Worm (Caenorhabditis elegans) whole organism, L4 larva: Measurements from ENCODE around the gene smc-3.

ENCODE experiments used
- F26F4.8 ChIP-seq: fragments of 200-800 bp; sonication (Bioruptor generic); conservative IDR thresholded peaks from 2 replicates; pipeline ENCODE4 v1.3.6; 2022; ENCODE audit warnings: missing genetic modification characterization, missing compliant biosample characterization
- F37D6.2 ChIP-seq: sonication (generic microtip); optimal IDR thresholded peaks from 2 replicates; lab custom pipeline; 2016; ENCODE audit warnings: mild to moderate bottlenecking, missing genetic modification characterization, missing compliant biosample characterization
- F44E2.7 ChIP-seq: fragments of 200-800 bp; sonication (Bioruptor generic); IDR thresholded peaks from 2 replicates; pipeline ENCODE4 v2.1.2; 2022; ENCODE audit warnings: missing genetic modification characterization, missing compliant biosample characterization
- F49E8.2 ChIP-seq: sonication (generic microtip); optimal IDR thresholded peaks from 2 replicates; lab custom pipeline; 2016; ENCODE audit warnings: missing compliant biosample characterization, mild to moderate bottlenecking, missing genetic modification characterization, borderline replicate concordance
- R02D3.7 ChIP-seq: fragments of 150-350 bp; sonication (generic microtip); optimal IDR thresholded peaks from 3 replicates; lab custom pipeline; 2014; ENCODE audit warnings: missing biosample characterization, missing genetic modification characterization
- T20F7.1 ChIP-seq: fragments of 200-800 bp; sonication (Bioruptor generic); optimal IDR thresholded peaks from 2 replicates; lab custom pipeline; 2018; ENCODE audit warnings: mild to moderate bottlenecking, missing genetic modification characterization, missing compliant biosample characterization
- Y48G9A.11 ChIP-seq: fragments of 200-800 bp; sonication (Bioruptor generic); IDR thresholded peaks from 2 replicates; pipeline ENCODE4 v1.3.6; 2022; ENCODE audit warnings: missing genetic modification reagents, missing genetic modification characterization, missing compliant biosample characterization
- Y5F2A.4 ChIP-seq: fragments of 200-800 bp; sonication (Bioruptor generic); optimal IDR thresholded peaks from 2 replicates; lab custom pipeline; 2018; ENCODE audit warnings: mild to moderate bottlenecking, missing genetic modification characterization, missing compliant biosample characterization
- arid-1 ChIP-seq: fragments of 200-800 bp; sonication (Bioruptor generic); conservative IDR thresholded peaks from 2 replicates; pipeline ENCODE4 v1.3.6; 2022; ENCODE audit warnings: missing genetic modification reagents, missing genetic modification characterization, missing compliant biosample characterization
- ceh-28 ChIP-seq: fragments of 150-350 bp; optimal IDR thresholded peaks from 2 replicates; lab custom pipeline; 2014; ENCODE audit warnings: missing biosample characterization, missing genetic modification reagents, missing genetic modification characterization
- ceh-32 ChIP-seq: sonication (generic microtip); optimal IDR thresholded peaks from 2 replicates; lab custom pipeline; 2016; ENCODE audit warnings: mild to moderate bottlenecking, missing genetic modification characterization, missing compliant biosample characterization; ENCODE audit not compliant: poor library complexity
- ceh-44 ChIP-seq: fragments of 200-800 bp; sonication (Bioruptor generic); IDR thresholded peaks from 2 replicates; pipeline ENCODE4 v1.3.6; 2022; ENCODE audit warnings: missing genetic modification reagents, missing genetic modification characterization, missing compliant biosample characterization
- ceh-62 ChIP-seq: sonication (generic microtip); optimal IDR thresholded peaks from 2 replicates; lab custom pipeline; 2017; ENCODE audit warnings: missing biosample characterization, missing genetic modification characterization
- ctbp-1 ChIP-seq: fragments of 200-800 bp; sonication (Bioruptor generic); IDR thresholded peaks from 2 replicates; pipeline ENCODE4 v1.3.6; 2022; ENCODE audit warnings: missing genetic modification reagents, missing genetic modification characterization, missing compliant biosample characterization
- daf-19 ChIP-seq: fragments of 200-800 bp; sonication (Bioruptor generic); conservative IDR thresholded peaks from 2 replicates; pipeline ENCODE4 v1.3.6; 2022; ENCODE audit warnings: missing genetic modification characterization, missing compliant biosample characterization
- fkh-10 ChIP-seq: fragments of 150-350 bp; optimal IDR thresholded peaks from 2 replicates; lab custom pipeline; 2014; ENCODE audit warnings: missing biosample characterization, missing genetic modification reagents, missing genetic modification characterization
- hif-1 ChIP-seq, 2 experiments: sonication (generic microtip); optimal IDR thresholded peaks; 2 replicates each; lab custom pipeline; 2016 to 2017; ENCODE audit warnings: missing compliant biosample characterization in 2 of 2, missing genetic modification characterization in 2 of 2, missing genetic modification reagents in 2 of 2, missing genotype in 2 of 2, mild to moderate bottlenecking in 1 of 2
- hlh-11 ChIP-seq: fragments of 200-800 bp; sonication (Bioruptor generic); optimal IDR thresholded peaks from 2 replicates; lab custom pipeline; 2018; ENCODE audit warnings: mild to moderate bottlenecking, missing genetic modification characterization, missing compliant biosample characterization
- hlh-30 ChIP-seq: sonication (generic microtip); optimal IDR thresholded peaks from 2 replicates; lab custom pipeline; 2017; ENCODE audit warnings: antibody characterized with exemption, mild to moderate bottlenecking, missing genetic modification characterization, missing compliant biosample characterization; ENCODE audit not compliant: insufficient read depth
- hmg-1.1 ChIP-seq: fragments of 200-800 bp; sonication (Bioruptor generic); IDR thresholded peaks from 2 replicates; pipeline ENCODE4 v1.3.6; 2022; ENCODE audit warnings: missing genetic modification reagents, missing genetic modification characterization, missing compliant biosample characterization
- lim-7 ChIP-seq: fragments of 200-800 bp; sonication (Bioruptor generic); IDR thresholded peaks from 2 replicates; pipeline ENCODE4 v1.3.6; 2022; ENCODE audit warnings: missing genetic modification characterization, missing compliant biosample characterization
- lin-13 ChIP-seq: fragments of 150-350 bp; optimal IDR thresholded peaks from 2 replicates; lab custom pipeline; 2014; ENCODE audit warnings: missing biosample characterization, missing genetic modification reagents, missing genetic modification characterization
- lin-15B ChIP-seq: fragments of 150-350 bp; sonication (generic microtip); optimal IDR thresholded peaks from 3 replicates; lab custom pipeline; 2014; ENCODE audit warnings: missing biosample characterization, missing genetic modification characterization
- lin-29 ChIP-seq: fragments of 200-800 bp; sonication (Bioruptor generic); IDR thresholded peaks from 2 replicates; pipeline ENCODE4 v1.3.6; 2022; ENCODE audit warnings: missing genetic modification reagents, missing genetic modification characterization, missing compliant biosample characterization
- lsy-2 ChIP-seq, 2 experiments: fragments of 150-350 bp in 1 of 2; sonication (generic microtip) in 1 of 2; optimal IDR thresholded peaks; 2 replicates each; lab custom pipeline; 2014 to 2017; ENCODE audit warnings: missing biosample characterization in 2 of 2, missing genetic modification characterization in 2 of 2
- madf-5 ChIP-seq, 2 experiments: fragments of 200-800 bp; sonication (Bioruptor generic); IDR thresholded peaks; 2 replicates each; pipeline ENCODE4 v1.3.6; 2022; ENCODE audit warnings: missing compliant biosample characterization in 2 of 2, missing genetic modification characterization in 2 of 2
- mep-1 ChIP-seq: fragments of 150-350 bp; sonication (generic microtip); optimal IDR thresholded peaks from 3 replicates; lab custom pipeline; 2014; ENCODE audit warnings: missing biosample characterization, missing genetic modification characterization
- mes-2 ChIP-seq: sonication (generic microtip); optimal IDR thresholded peaks from 2 replicates; lab custom pipeline; 2016; ENCODE audit warnings: missing genotype, mild to moderate bottlenecking, missing genetic modification characterization, missing compliant biosample characterization; ENCODE audit not compliant: poor library complexity, severe bottlenecking
- mxl-3 ChIP-seq: fragments of 200-800 bp; sonication (Bioruptor generic); optimal IDR thresholded peaks from 2 replicates; lab custom pipeline; 2018; ENCODE audit warnings: mild to moderate bottlenecking, missing genetic modification characterization, missing compliant biosample characterization
- nhr-102 ChIP-seq: sonication (generic microtip); optimal IDR thresholded peaks from 2 replicates; lab custom pipeline; 2016; ENCODE audit warnings: mild to moderate bottlenecking, missing genetic modification characterization, moderate library complexity, missing compliant biosample characterization
- nhr-42 ChIP-seq: fragments of 200-800 bp; sonication (Bioruptor generic); IDR thresholded peaks from 2 replicates; pipeline ENCODE4 v1.3.6; 2022; ENCODE audit warnings: missing genetic modification characterization, missing compliant biosample characterization
- nhr-6 ChIP-seq: fragments of 150-350 bp; optimal IDR thresholded peaks from 2 replicates; lab custom pipeline; 2014; ENCODE audit warnings: missing biosample characterization, missing genetic modification characterization
- php-3 ChIP-seq: fragments of 200-800 bp; sonication (Bioruptor generic); IDR thresholded peaks from 2 replicates; pipeline ENCODE4 v1.3.6; 2022; ENCODE audit warnings: missing genetic modification reagents, missing genetic modification characterization, missing compliant biosample characterization
- rbr-2 ChIP-seq: sonication (generic microtip); optimal IDR thresholded peaks from 2 replicates; lab custom pipeline; 2016; ENCODE audit warnings: missing genotype, missing genetic modification characterization, missing compliant biosample characterization
- set-16 ChIP-seq: fragments of 200-800 bp; sonication (Bioruptor generic); IDR thresholded peaks from 2 replicates; pipeline ENCODE4 v1.3.6; 2022; ENCODE audit warnings: missing genetic modification reagents, missing genetic modification characterization, missing compliant biosample characterization
- snpc-1.2 ChIP-seq: fragments of 200-800 bp; sonication (Bioruptor generic); IDR thresholded peaks from 2 replicates; pipeline ENCODE4 v1.3.6; 2022; ENCODE audit warnings: missing genetic modification reagents, missing genetic modification characterization, missing compliant biosample characterization
- spr-1 ChIP-seq: sonication (generic microtip); optimal IDR thresholded peaks from 2 replicates; lab custom pipeline; 2016; ENCODE audit warnings: mild to moderate bottlenecking, missing genetic modification characterization, missing compliant biosample characterization
- tra-1 ChIP-seq: fragments of 200-800 bp; sonication (Bioruptor generic); IDR thresholded peaks from 2 replicates; pipeline ENCODE4 v1.3.6; 2022; ENCODE audit warnings: missing genetic modification reagents, missing genetic modification characterization, missing compliant biosample characterization
- unc-130 ChIP-seq: sonication (generic microtip); optimal IDR thresholded peaks from 2 replicates; lab custom pipeline; 2016; ENCODE audit warnings: missing genetic modification reagents, missing genetic modification characterization, missing compliant biosample characterization
- vab-7 ChIP-seq: fragments of 200-800 bp; sonication (Bioruptor generic); IDR thresholded peaks from 2 replicates; pipeline ENCODE4 v1.3.6; 2022; ENCODE audit warnings: missing genetic modification reagents, missing genetic modification characterization, missing compliant biosample characterization
- zag-1 ChIP-seq: fragments of 150-350 bp; optimal IDR thresholded peaks from 2 replicates; lab custom pipeline; 2014; ENCODE audit warnings: missing biosample characterization, missing genetic modification characterization
- ztf-11 ChIP-seq: fragments of 150-350 bp; optimal IDR thresholded peaks from 2 replicates; lab custom pipeline; 2014; ENCODE audit warnings: missing biosample characterization, missing genetic modification characterization
- ztf-7 ChIP-seq: fragments of 150-350 bp; optimal IDR thresholded peaks from 2 replicates; lab custom pipeline; 2014; ENCODE audit warnings: missing biosample characterization, missing genetic modification characterization

smc-3 gene

ce11 chrIII:11287340-11287739, 3.4 kb upstream of the smc-3 start:
- TF ChIP-seq ceh-28 (tag; lab: Kevin White, UChicago) (peak; percentile 95), set-16 (no peak), ztf-7 (tag; lab: Kevin White, UChicago) (no peak)

ce11 chrIII:11288295-11288694, 2.4 kb upstream of the smc-3 start:
- TF ChIP-seq ceh-28 (tag; lab: Kevin White, UChicago) (peak; percentile 64), ztf-11 (no peak)
- TF ChIP-seq, all 104 proteins: peak for 1

- TF ChIP-seq daf-19 (GFP tag; lab: Robert Waterston, UW) (no peak), nhr-6 (tag; lab: Kevin White, UChicago) (no peak), R02D3.7 (tag; lab: Kevin White, UChicago) (no peak), ceh-62 (tag; lab: Kevin White, UChicago) (no peak), ceh-32 (no peak), F49E8.2 (peak; percentile 14), arid-1 (GFP tag; lab: Robert Waterston, UW) (no peak), hlh-11 (tag; lab: Kevin White, UChicago) (no peak), rbr-2 (tag; lab: Kevin White, UChicago) (no peak), ceh-44 (GFP tag; lab: Robert Waterston, UW) (0 out of 2 replicates have a peak, but pooled peaks have one; percentile 7), mes-2 (peak; percentile 17), madf-5 (GFP tag; IDR thresholded peaks at IDR 0.05; lab: Robert Waterston, UW) (no peak), zag-1 (tag; lab: Kevin White, UChicago) (no peak), unc-130 (GFP tag; lab: Kevin White, UChicago) (peak; percentile 38), lin-15B (tag; lab: Kevin White, UChicago) (no peak), php-3 (GFP tag; lab: Robert Waterston, UW) (no peak), nhr-42 (no peak), Y48G9A.11 (GFP tag; lab: Robert Waterston, UW) (no peak), mxl-3 (GFP tag; lab: Kevin White, UChicago) (no peak), F26F4.8 (GFP tag; lab: Robert Waterston, UW) (no peak), T20F7.1 (no peak), hif-1 (tag; optimal IDR thresholded peaks at IDR 0.05; lab: Kevin White, UChicago) (no peak), tra-1 (GFP tag; lab: Robert Waterston, UW) (0 out of 2 replicates have a peak, but pooled peaks have one; percentile 10)
Measured at ce11 chrIII:11289876-11290275, 828 bp upstream of the smc-3 start.

- TF ChIP-seq lin-13 (GFP tag; lab: Kevin White, UChicago) (no peak), lim-7 (GFP tag; lab: Robert Waterston, UW) (no peak), lin-15B (tag; lab: Kevin White, UChicago) (no peak), F44E2.7 (GFP tag; lab: Robert Waterston, UW) (no peak), hlh-11 (tag; lab: Kevin White, UChicago) (no peak), hlh-30 (tag; lab: Kevin White, UChicago) (no peak)
Measured at ce11 chrIII:11311466-11311865, 20.8 kb downstream of the smc-3 start, which contains the start of gene rab-35. TSS of gene rab-35 (minus strand) at chrIII:11311566.

ce11 chrIII:11317164-11317620, 26.5 kb downstream of the smc-3 start, which contains the start of gene mcm-10:
TSS of gene mcm-10 (plus strand) at chrIII:11317570.
- TF ChIP-seq mep-1 = peak; percentile 34
- no peak for TF ChIP-seq arid-1 (GFP tag; lab: Robert Waterston, UW)
- TF ChIP-seq nhr-102 (tag; lab: Kevin White, UChicago) = peak; percentile 2
- TF ChIP-seq ceh-44 (GFP tag; lab: Robert Waterston, UW) = peak; percentile 71; the same call in 1 of the 2 replicates
- no peak for TF ChIP-seq snpc-1.2
- peak; percentile 13 for TF ChIP-seq spr-1 (tag; lab: Kevin White, UChicago)
- TF ChIP-seq fkh-10 (GFP tag; lab: Kevin White, UChicago) = peak; percentile 32
- TF ChIP-seq Y5F2A.4 (GFP tag; lab: Kevin White, UChicago) = no peak
- TF ChIP-seq lim-7 (GFP tag; lab: Robert Waterston, UW) = no peak
- peak; percentile 34 for TF ChIP-seq F37D6.2 (tag; lab: Kevin White, UChicago)
- peak; percentile 76 for TF ChIP-seq hmg-1.1 (GFP tag; lab: Robert Waterston, UW)
- TF ChIP-seq ctbp-1 (GFP tag; lab: Robert Waterston, UW) = peak; percentile 72
- TF ChIP-seq unc-130 (GFP tag; lab: Kevin White, UChicago) = peak; percentile 78
- peak in 1 of 2 experiments; percentile 65 for TF ChIP-seq lsy-2 (tag; optimal IDR thresholded peaks at IDR 0.05; lab: Kevin White, UChicago)
- TF ChIP-seq vab-7 (GFP tag; lab: Robert Waterston, UW) = peak; percentile 68
- no peak for TF ChIP-seq lin-29
